Fruit fly (Drosophila melanogaster) whole organism, embryonic: ENCODE results near the gene hll.

ENCODE experiments used
- Antp ChIP-seq: fragments of 200-800 bp; sonication (Bioruptor generic); optimal IDR thresholded peaks from 3 replicates; lab custom pipeline; 2016; ENCODE audit warnings: missing biosample characterization, missing genetic modification characterization
- CG11247 ChIP-seq: fragments of 200-800 bp; sonication (Bioruptor generic); IDR thresholded peaks from 2 replicates; pipeline ENCODE4 v1.3.6; 2022; ENCODE audit warnings: missing biosample characterization, missing genetic modification characterization
- CG11696 ChIP-seq: fragments of 200-800 bp; sonication (Bioruptor generic); IDR thresholded peaks from 2 replicates; pipeline ENCODE4 v1.3.6; 2022; ENCODE audit warnings: missing biosample characterization, missing genetic modification characterization
- CG12659 ChIP-seq: fragments of 200-800 bp; sonication (Bioruptor generic); optimal IDR thresholded peaks from 3 replicates; lab custom pipeline; 2017; ENCODE audit warnings: mild to moderate bottlenecking, missing biosample characterization, missing genetic modification reagents, missing genetic modification characterization
- CG13287 ChIP-seq: fragments of 200-800 bp; sonication (Bioruptor generic); IDR thresholded peaks from 2 replicates; pipeline ENCODE4 v1.3.6; 2022; ENCODE audit warnings: missing biosample characterization, missing genetic modification characterization; ENCODE audit not compliant: partially characterized antibody
- CG13624 ChIP-seq: fragments of 200-800 bp; sonication (Bioruptor generic); optimal IDR thresholded peaks from 2 replicates; lab custom pipeline; 2016; ENCODE audit warnings: missing biosample characterization, missing genetic modification characterization
- CG13775 ChIP-seq: fragments of 200-800 bp; sonication (Bioruptor generic); optimal IDR thresholded peaks from 3 replicates; lab custom pipeline; 2017; ENCODE audit warnings: missing biosample characterization, mild to moderate bottlenecking, missing genetic modification characterization
- CG15073 ChIP-seq: fragments of 200-800 bp; sonication (Bioruptor generic); optimal IDR thresholded peaks from 2 replicates; lab custom pipeline; 2016; ENCODE audit warnings: missing biosample characterization, missing genetic modification characterization
- CG1603 ChIP-seq: fragments of 200-800 bp; sonication (Bioruptor generic); optimal IDR thresholded peaks from 2 replicates; lab custom pipeline; 2019; ENCODE audit warnings: missing biosample characterization, mild to moderate bottlenecking, missing genetic modification characterization, moderate library complexity
- CG16815 ChIP-seq: fragments of 200-800 bp; sonication (Bioruptor generic); optimal IDR thresholded peaks from 3 replicates; lab custom pipeline; 2017; ENCODE audit warnings: missing biosample characterization, mild to moderate bottlenecking, missing genetic modification characterization
- CG17612 ChIP-seq: fragments of 200-800 bp; sonication (Bioruptor generic); IDR thresholded peaks from 2 replicates; pipeline ENCODE4 v1.3.6; 2022; ENCODE audit warnings: missing biosample characterization, missing genetic modification characterization
- CG3163 ChIP-seq: fragments of 200-800 bp; sonication (Bioruptor generic); optimal IDR thresholded peaks from 3 replicates; lab custom pipeline; 2016; ENCODE audit warnings: missing biosample characterization, missing genetic modification characterization
- CG32767 ChIP-seq: fragments of 200-800 bp; sonication (Bioruptor generic); IDR thresholded peaks from 2 replicates; pipeline ENCODE4 v1.3.6; 2022; ENCODE audit warnings: missing biosample characterization, missing genetic modification characterization
- CG32772 ChIP-seq: fragments of 200-800 bp; sonication (Bioruptor generic); IDR thresholded peaks from 2 replicates; pipeline ENCODE4 v1.3.6; 2022; ENCODE audit warnings: missing biosample characterization, missing genetic modification characterization
- CG3838 ChIP-seq: fragments of 200-800 bp; sonication (Bioruptor generic); optimal IDR thresholded peaks from 3 replicates; lab custom pipeline; 2016; ENCODE audit warnings: missing biosample characterization, missing genetic modification characterization
- CG6683 ChIP-seq: fragments of 200-800 bp; sonication (Bioruptor generic); optimal IDR thresholded peaks from 2 replicates; lab custom pipeline; 2017; ENCODE audit warnings: missing biosample characterization, mild to moderate bottlenecking, missing genetic modification characterization, missing genetic modification reagents
- CG6765 ChIP-seq: fragments of 200-800 bp; sonication (Bioruptor generic); optimal IDR thresholded peaks from 3 replicates; lab custom pipeline; 2017; ENCODE audit warnings: missing biosample characterization, mild to moderate bottlenecking, missing genetic modification characterization
- CG8359 ChIP-seq: fragments of 200-800 bp; sonication (Bioruptor generic); optimal IDR thresholded peaks from 2 replicates; lab custom pipeline; 2017; ENCODE audit warnings: missing biosample characterization, mild to moderate bottlenecking, missing genetic modification characterization, borderline replicate concordance
- CG9215 ChIP-seq: fragments of 200-800 bp; sonication (Bioruptor generic); IDR thresholded peaks from 2 replicates; pipeline ENCODE4 v1.3.6; 2022; ENCODE audit warnings: missing biosample characterization, missing genetic modification characterization
- CG9817 ChIP-seq: fragments of 200-800 bp; sonication (Bioruptor generic); optimal IDR thresholded peaks from 2 replicates; lab custom pipeline; 2018; ENCODE audit warnings: missing biosample characterization, mild to moderate bottlenecking, missing genetic modification characterization, moderate library complexity
- Dad ChIP-seq: fragments of 200-800 bp; sonication (Bioruptor generic); optimal IDR thresholded peaks from 3 replicates; lab custom pipeline; 2016; ENCODE audit warnings: missing biosample characterization, missing genetic modification characterization
- Dbx ChIP-seq: fragments of 200-800 bp; sonication (Bioruptor generic); IDR thresholded peaks from 3 replicates; pipeline ENCODE4 v1.3.6; 2022; ENCODE audit warnings: missing biosample characterization, missing genetic modification characterization
- Drgx ChIP-seq: fragments of 200-800 bp; sonication (Bioruptor generic); IDR thresholded peaks from 2 replicates; pipeline ENCODE4 v1.3.6; 2022; ENCODE audit warnings: missing biosample characterization, missing genetic modification characterization
- Elba2 ChIP-seq: fragments of 200-800 bp; sonication (Bioruptor generic); optimal IDR thresholded peaks from 3 replicates; lab custom pipeline; 2016; ENCODE audit warnings: missing biosample characterization, missing genetic modification characterization
- GATAe ChIP-seq: fragments of 200-800 bp; sonication (Bioruptor generic); conservative IDR thresholded peaks from 2 replicates; pipeline ENCODE4 v1.3.6; 2022; ENCODE audit warnings: missing biosample characterization, missing genetic modification characterization
- Hmr ChIP-seq: fragments of 200-800 bp; sonication (Bioruptor generic); optimal IDR thresholded peaks from 3 replicates; lab custom pipeline; 2017; ENCODE audit warnings: mild to moderate bottlenecking, missing biosample characterization, missing genetic modification reagents, missing genetic modification characterization
- Hr3 ChIP-seq: fragments of 200-800 bp; sonication (Bioruptor generic); optimal IDR thresholded peaks from 3 replicates; lab custom pipeline; 2016; ENCODE audit warnings: missing biosample characterization, missing genetic modification characterization
- Neu2 ChIP-seq: fragments of 200-800 bp; sonication (Bioruptor generic); optimal IDR thresholded peaks from 3 replicates; lab custom pipeline; 2016; ENCODE audit warnings: missing biosample characterization, missing genetic modification characterization, borderline replicate concordance
- PHDP ChIP-seq: fragments of 200-800 bp; sonication (Bioruptor generic); optimal IDR thresholded peaks from 3 replicates; lab custom pipeline; 2018; ENCODE audit warnings: missing biosample characterization, mild to moderate bottlenecking, missing genetic modification characterization, moderate library complexity
- Sry-β ChIP-seq: fragments of 200-800 bp; sonication (Bioruptor generic); optimal IDR thresholded peaks from 2 replicates; lab custom pipeline; 2018; ENCODE audit warnings: missing biosample characterization, mild to moderate bottlenecking, missing genetic modification characterization, moderate library complexity
- Taf1 ChIP-seq: fragments of 200-800 bp; sonication (Bioruptor generic); IDR thresholded peaks from 2 replicates; pipeline ENCODE4 v1.3.6; 2022; ENCODE audit warnings: missing biosample characterization, missing genetic modification characterization
- ab ChIP-seq: fragments of 200-800 bp; sonication (Bioruptor generic); optimal IDR thresholded peaks from 2 replicates; lab custom pipeline; 2016; ENCODE audit warnings: missing biosample characterization, missing genetic modification characterization
- cato ChIP-seq: fragments of 200-800 bp; sonication (Bioruptor generic); optimal IDR thresholded peaks from 2 replicates; lab custom pipeline; 2016; ENCODE audit warnings: missing biosample characterization, missing genetic modification characterization, borderline replicate concordance
- chif ChIP-seq, 2 experiments: fragments of 200-800 bp; sonication (Bioruptor generic); optimal IDR thresholded peaks; 3 replicates each; lab custom pipeline; 2016; ENCODE audit warnings: missing biosample characterization in 2 of 2, missing genetic modification characterization in 2 of 2
- dysf ChIP-seq: fragments of 200-800 bp; sonication (Bioruptor generic); IDR thresholded peaks from 3 replicates; pipeline ENCODE4 v1.3.6; 2022; ENCODE audit warnings: missing biosample characterization, missing genetic modification characterization
- esg ChIP-seq: fragments of 200-800 bp; sonication (Bioruptor generic); conservative IDR thresholded peaks from 2 replicates; pipeline ENCODE4 v1.3.6; 2022; ENCODE audit warnings: missing biosample characterization, missing genetic modification characterization
- grn ChIP-seq: fragments of 200-800 bp; sonication (Bioruptor generic); optimal IDR thresholded peaks from 3 replicates; lab custom pipeline; 2017; ENCODE audit warnings: missing biosample characterization, missing genetic modification characterization
- gt ChIP-seq: fragments of 200-800 bp; sonication (Bioruptor generic); IDR thresholded peaks from 2 replicates; pipeline ENCODE4 v1.3.6; 2022; ENCODE audit warnings: missing biosample characterization, missing genetic modification characterization
- hb ChIP-seq: fragments of 200-800 bp; sonication (Bioruptor generic); IDR thresholded peaks from 3 replicates; pipeline ENCODE4 v1.3.6; 2022; ENCODE audit warnings: missing biosample characterization, missing genetic modification characterization; ENCODE audit not compliant: partially characterized antibody
- hbn ChIP-seq: fragments of 200-800 bp; sonication (Bioruptor generic); IDR thresholded peaks from 2 replicates; pipeline ENCODE4 v1.3.6; 2022; ENCODE audit warnings: missing biosample characterization, missing genetic modification characterization; ENCODE audit not compliant: partially characterized antibody
- her ChIP-seq: fragments of 200-800 bp; sonication (Bioruptor generic); optimal IDR thresholded peaks from 2 replicates; lab custom pipeline; 2016; ENCODE audit warnings: missing biosample characterization, missing genetic modification characterization
- kah ChIP-seq: fragments of 200-800 bp; sonication (Bioruptor generic); optimal IDR thresholded peaks from 2 replicates; lab custom pipeline; 2018; ENCODE audit warnings: missing biosample characterization, mild to moderate bottlenecking, missing genetic modification characterization
- maf-S ChIP-seq: fragments of 200-800 bp; sonication (Bioruptor generic); optimal IDR thresholded peaks from 2 replicates; lab custom pipeline; 2016; ENCODE audit warnings: missing biosample characterization, missing genetic modification characterization
- oc ChIP-seq: fragments of 200-800 bp; sonication (Bioruptor generic); optimal IDR thresholded peaks from 2 replicates; lab custom pipeline; 2018; ENCODE audit warnings: missing biosample characterization, mild to moderate bottlenecking, missing genetic modification characterization, moderate library complexity
- p53 ChIP-seq: fragments of 200-800 bp; sonication (Bioruptor generic); optimal IDR thresholded peaks from 2 replicates; lab custom pipeline; 2016; ENCODE audit warnings: missing biosample characterization, missing genetic modification characterization
- pita ChIP-seq: fragments of 200-800 bp; sonication (Bioruptor generic); optimal IDR thresholded peaks from 2 replicates; lab custom pipeline; 2017; ENCODE audit warnings: missing biosample characterization, mild to moderate bottlenecking, missing genetic modification characterization
- pnt ChIP-seq: fragments of 200-800 bp; sonication (Bioruptor generic); optimal IDR thresholded peaks from 3 replicates; lab custom pipeline; 2016; ENCODE audit warnings: missing biosample characterization, missing genetic modification characterization
- shn ChIP-seq: fragments of 200-800 bp; sonication (Bioruptor generic); optimal IDR thresholded peaks from 3 replicates; lab custom pipeline; 2016; ENCODE audit warnings: missing biosample characterization, missing genetic modification characterization
- slbo ChIP-seq: fragments of 200-800 bp; sonication (Bioruptor generic); IDR thresholded peaks from 2 replicates; pipeline ENCODE4 v1.3.6; 2022; ENCODE audit warnings: missing biosample characterization, missing genetic modification characterization
- tgo ChIP-seq: fragments of 200-800 bp; sonication (Bioruptor generic); IDR thresholded peaks from 3 replicates; pipeline ENCODE4 v1.3.6; 2022; ENCODE audit warnings: missing biosample characterization, missing genetic modification characterization

hll gene

dm6 chr2L:14022130-14022735 is 4.6 kb upstream of the hll start (continued):
- TF ChIP-seq CG9215 (GFP tag; lab: Robert Waterston, UW) (peak; percentile 92), Sry-β (peak; percentile 19), CG13287 (no peak), esg (GFP tag; lab: Robert Waterston, UW) (peak; percentile 92), hb (GFP tag; lab: Robert Waterston, UW) (no peak), Dad (GFP tag; lab: Kevin White, UChicago) (peak; percentile 48), pnt (GFP tag; lab: Kevin White, UChicago) (peak; percentile 13), grn (GFP tag; lab: Kevin White, UChicago) (peak; percentile 33), maf-S (GFP tag; lab: Kevin White, UChicago) (peak; percentile 24), CG11696 (GFP tag; lab: Robert Waterston, UW) (peak; percentile 87), CG12659 (GFP tag; lab: Kevin White, UChicago) (peak; percentile 97), gt (GFP tag; lab: Robert Waterston, UW) (peak; percentile 79), chif (GFP tag; optimal IDR thresholded peaks at IDR 0.05; lab: Kevin White, UChicago) (peak; percentile 51 to 53), CG32767 (GFP tag; lab: Robert Waterston, UW) (peak; percentile 85), CG6683 (GFP tag; lab: Kevin White, UChicago) (peak; percentile 91), CG15073 (GFP tag; lab: Kevin White, UChicago) (peak; percentile 99), CG3838 (GFP tag; lab: Kevin White, UChicago) (no peak), dysf (GFP tag; lab: Robert Waterston, UW) (peak; percentile 97), slbo (GFP tag; lab: Robert Waterston, UW) (peak; percentile 92), CG3163 (GFP tag; lab: Kevin White, UChicago) (no peak), PHDP (peak; percentile 98), tgo (peak; percentile 93), CG1603 (peak; percentile 58), Hmr (peak; percentile 95), Elba2 (GFP tag; lab: Kevin White, UChicago) (peak; percentile 16), GATAe (GFP tag; lab: Robert Waterston, UW) (peak; percentile 69), CG13624 (GFP tag; lab: Kevin White, UChicago) (peak; percentile 63), shn (GFP tag; lab: Kevin White, UChicago) (peak; percentile 64), pita (no peak), Antp (GFP tag; lab: Kevin White, UChicago) (peak; percentile 62), Drgx (GFP tag; lab: Robert Waterston, UW) (peak; percentile 95), kah (GFP tag; lab: Kevin White, UChicago) (peak; percentile 87), Hr3 (peak; percentile 92), Taf1 (GFP tag; lab: Robert Waterston, UW) (peak; percentile 87), CG11247 (peak; percentile 83), CG6765 (GFP tag; lab: Kevin White, UChicago) (peak; percentile 95), cato (GFP tag; lab: Kevin White, UChicago) (peak; percentile 68), CG13775 (GFP tag; lab: Kevin White, UChicago) (peak; percentile 90), CG16815 (GFP tag; lab: Kevin White, UChicago) (peak; percentile 80), Dbx (GFP tag; lab: Robert Waterston, UW) (peak; percentile 92), ab (GFP tag; lab: Kevin White, UChicago) (no peak), hbn (GFP tag; lab: Robert Waterston, UW) (0 out of 2 replicates have a peak, but pooled peaks have one; percentile 3), oc (peak; percentile 96), p53 (peak; percentile 23), CG32772 (GFP tag; lab: Robert Waterston, UW) (peak; percentile 90), CG9817 (tag; lab: Kevin White, UChicago) (peak; percentile 93), her (GFP tag; lab: Kevin White, UChicago) (peak; percentile 19), Neu2 (GFP tag; lab: Kevin White, UChicago) (no peak), CG8359 (GFP tag; lab: Kevin White, UChicago) (peak; percentile 86), CG17612 (GFP tag; lab: Robert Waterston, UW) (peak; percentile 65)
